Fruit fly (Drosophila melanogaster) whole organism, embryonic: ENCODE measurements around the gene CG45011.

Experiments used
- Aef1 ChIP-seq: fragments of 200-800 bp; sonication (Bioruptor generic); IDR thresholded peaks from 3 replicates; pipeline ENCODE4 v1.3.6; 2022; ENCODE audit warnings: missing biosample characterization, missing genetic modification characterization
- Atf-2 ChIP-seq: fragments of 200-800 bp; sonication (Bioruptor generic); optimal IDR thresholded peaks from 2 replicates; lab custom pipeline; 2016; ENCODE audit warnings: missing biosample characterization, missing genetic modification characterization
- CG11093 ChIP-seq: fragments of 200-800 bp; sonication (Bioruptor generic); IDR thresholded peaks from 3 replicates; pipeline ENCODE4 v1.3.6; 2022; ENCODE audit warnings: missing biosample characterization, missing genetic modification characterization
- CG12071 ChIP-seq: fragments of 200-800 bp; sonication (Bioruptor generic); optimal IDR thresholded peaks from 3 replicates; lab custom pipeline; 2018; ENCODE audit warnings: missing biosample characterization, mild to moderate bottlenecking, missing genetic modification characterization
- CG13775 ChIP-seq: fragments of 200-800 bp; sonication (Bioruptor generic); optimal IDR thresholded peaks from 3 replicates; lab custom pipeline; 2017; ENCODE audit warnings: missing biosample characterization, mild to moderate bottlenecking, missing genetic modification characterization
- CG14050 ChIP-seq: fragments of 200-800 bp; sonication (Bioruptor generic); IDR thresholded peaks from 3 replicates; pipeline ENCODE4 v1.3.6; 2022; ENCODE audit warnings: missing biosample characterization, missing genetic modification characterization
- CG15269 ChIP-seq: fragments of 200-800 bp; sonication (Bioruptor generic); optimal IDR thresholded peaks from 2 replicates; lab custom pipeline; 2018; ENCODE audit warnings: missing biosample characterization, mild to moderate bottlenecking, missing genetic modification characterization, moderate library complexity
- CG17385 ChIP-seq: fragments of 200-800 bp; sonication (Bioruptor generic); optimal IDR thresholded peaks from 3 replicates; lab custom pipeline; 2018; ENCODE audit warnings: missing biosample characterization, mild to moderate bottlenecking, missing genetic modification characterization
- CG32532 ChIP-seq: fragments of 200-800 bp; sonication (Bioruptor generic); IDR thresholded peaks from 2 replicates; pipeline ENCODE4 v1.3.6; 2022; ENCODE audit warnings: missing biosample characterization, missing genetic modification characterization
- CG33557 ChIP-seq: fragments of 200-800 bp; sonication (Bioruptor generic); optimal IDR thresholded peaks from 2 replicates; lab custom pipeline; 2019; ENCODE audit warnings: missing biosample characterization, mild to moderate bottlenecking, missing genetic modification characterization, moderate library complexity
- CG3407 ChIP-seq: fragments of 200-800 bp; sonication (Bioruptor generic); optimal IDR thresholded peaks from 2 replicates; lab custom pipeline; 2018; ENCODE audit warnings: missing biosample characterization, mild to moderate bottlenecking, missing genetic modification characterization
- CG4360 ChIP-seq: fragments of 200-800 bp; sonication (Bioruptor generic); IDR thresholded peaks from 2 replicates; pipeline ENCODE4 v1.3.6; 2022; ENCODE audit warnings: missing biosample characterization, missing genetic modification characterization
- CG6175 ChIP-seq: fragments of 200-800 bp; sonication (Bioruptor generic); IDR thresholded peaks from 3 replicates; pipeline ENCODE4 v1.3.6; 2022; ENCODE audit warnings: missing biosample characterization, missing genetic modification characterization
- CG6765 ChIP-seq: fragments of 200-800 bp; sonication (Bioruptor generic); optimal IDR thresholded peaks from 3 replicates; lab custom pipeline; 2017; ENCODE audit warnings: missing biosample characterization, mild to moderate bottlenecking, missing genetic modification characterization
- CG8089 ChIP-seq: fragments of 200-800 bp; sonication (Bioruptor generic); optimal IDR thresholded peaks from 3 replicates; lab custom pipeline; 2016; ENCODE audit warnings: missing biosample characterization, missing genetic modification characterization
- CG9797 ChIP-seq: fragments of 200-800 bp; sonication (Bioruptor generic); optimal IDR thresholded peaks from 3 replicates; lab custom pipeline; 2018; ENCODE audit warnings: missing biosample characterization, mild to moderate bottlenecking, missing genetic modification characterization
- CHES-1-like ChIP-seq: fragments of 200-800 bp; sonication (Bioruptor generic); optimal IDR thresholded peaks from 2 replicates; lab custom pipeline; 2016; ENCODE audit warnings: missing biosample characterization, missing genetic modification characterization
- Dref ChIP-seq: fragments of 200-800 bp; sonication (Bioruptor generic); IDR thresholded peaks from 2 replicates; pipeline ENCODE4 v1.3.6; 2022; ENCODE audit warnings: missing biosample characterization, missing genetic modification characterization
- Elba2 ChIP-seq: fragments of 200-800 bp; sonication (Bioruptor generic); optimal IDR thresholded peaks from 3 replicates; lab custom pipeline; 2016; ENCODE audit warnings: missing biosample characterization, missing genetic modification characterization
- GATAe ChIP-seq: fragments of 200-800 bp; sonication (Bioruptor generic); conservative IDR thresholded peaks from 2 replicates; pipeline ENCODE4 v1.3.6; 2022; ENCODE audit warnings: missing biosample characterization, missing genetic modification characterization
- Gsc ChIP-seq: fragments of 200-800 bp; sonication (Bioruptor generic); IDR thresholded peaks from 2 replicates; pipeline ENCODE4 v1.3.6; 2022; ENCODE audit warnings: missing biosample characterization, missing genetic modification characterization
- Hsf ChIP-seq: fragments of 200-800 bp; sonication (Bioruptor generic); optimal IDR thresholded peaks from 3 replicates; lab custom pipeline; 2016; ENCODE audit warnings: missing biosample characterization, missing genetic modification characterization
- Kr ChIP-seq: fragments of 200-800 bp; sonication (Bioruptor generic); optimal IDR thresholded peaks from 2 replicates; lab custom pipeline; 2017; ENCODE audit warnings: missing biosample characterization, mild to moderate bottlenecking, missing genetic modification characterization
- MBD-R2 ChIP-seq: fragments of 200-800 bp; sonication (Bioruptor generic); IDR thresholded peaks from 2 replicates; pipeline ENCODE4 v1.3.6; 2022; ENCODE audit warnings: missing biosample characterization, missing genetic modification characterization
- MTF-1 ChIP-seq: fragments of 200-800 bp; sonication (Bioruptor generic); optimal IDR thresholded peaks from 2 replicates; lab custom pipeline; 2018; ENCODE audit warnings: missing biosample characterization, mild to moderate bottlenecking, missing genetic modification characterization, borderline replicate concordance
- Meics ChIP-seq: fragments of 200-800 bp; sonication (Bioruptor generic); optimal IDR thresholded peaks from 2 replicates; lab custom pipeline; 2017; ENCODE audit warnings: missing biosample characterization, mild to moderate bottlenecking, missing genetic modification characterization
- NK7.1 ChIP-seq: fragments of 200-800 bp; sonication (Bioruptor generic); optimal IDR thresholded peaks from 3 replicates; lab custom pipeline; 2016; ENCODE audit warnings: missing biosample characterization, missing genetic modification characterization
- NfI ChIP-seq: fragments of 200-800 bp; sonication (Bioruptor generic); optimal IDR thresholded peaks from 3 replicates; lab custom pipeline; 2018; ENCODE audit warnings: missing biosample characterization, mild to moderate bottlenecking, missing genetic modification characterization, moderate library complexity
- Sin3A ChIP-seq: fragments of >200 bp; optimal IDR thresholded peaks from 2 replicates; lab custom pipeline; 2018
- Sox102F ChIP-seq: fragments of 200-800 bp; sonication (Bioruptor generic); optimal IDR thresholded peaks from 2 replicates; lab custom pipeline; 2018; ENCODE audit warnings: missing biosample characterization, mild to moderate bottlenecking, missing genetic modification characterization, moderate library complexity
- Ssrp ChIP-seq: fragments of 200-800 bp; sonication (Bioruptor generic); optimal IDR thresholded peaks from 2 replicates; lab custom pipeline; 2018; ENCODE audit warnings: missing biosample characterization, mild to moderate bottlenecking, missing genetic modification characterization, moderate library complexity
- Usf ChIP-seq: fragments of 200-800 bp; sonication (Bioruptor generic); optimal IDR thresholded peaks from 2 replicates; lab custom pipeline; 2017; ENCODE audit warnings: missing genotype, missing biosample characterization, missing genetic modification characterization
- Xrp1 ChIP-seq: fragments of 200-800 bp; sonication (Bioruptor generic); IDR thresholded peaks from 2 replicates; pipeline ENCODE4 v1.3.6; 2022; ENCODE audit warnings: missing biosample characterization, missing genetic modification characterization
- abd-A ChIP-seq: fragments of 200-800 bp; sonication (Bioruptor generic); optimal IDR thresholded peaks from 3 replicates; lab custom pipeline; 2019; ENCODE audit warnings: missing biosample characterization, mild to moderate bottlenecking, missing genetic modification characterization, moderate library complexity
- az2 ChIP-seq: fragments of 200-800 bp; sonication (Bioruptor generic); optimal IDR thresholded peaks from 3 replicates; lab custom pipeline; 2016; ENCODE audit warnings: missing biosample characterization, missing genetic modification characterization
- chm ChIP-seq: fragments of 200-800 bp; sonication (Bioruptor generic); IDR thresholded peaks from 2 replicates; pipeline ENCODE4 v1.3.6; 2022; ENCODE audit warnings: missing biosample characterization, missing genetic modification characterization
- croc ChIP-seq: fragments of 200-800 bp; sonication (Bioruptor generic); conservative IDR thresholded peaks from 3 replicates; pipeline ENCODE4 v1.3.6; 2022; ENCODE audit warnings: missing biosample characterization, missing genetic modification characterization
- eyg ChIP-seq: fragments of 200-800 bp; sonication (Bioruptor generic); optimal IDR thresholded peaks from 3 replicates; lab custom pipeline; 2016; ENCODE audit warnings: missing biosample characterization, missing genetic modification characterization
- hb ChIP-seq: fragments of 200-800 bp; sonication (Bioruptor generic); IDR thresholded peaks from 3 replicates; pipeline ENCODE4 v1.3.6; 2022; ENCODE audit warnings: missing biosample characterization, missing genetic modification characterization; ENCODE audit not compliant: partially characterized antibody
- hkb ChIP-seq, 2 experiments: fragments of 200-800 bp in 1 of 2; fragments of >200 bp in 1 of 2; sonication (Bioruptor generic) in 1 of 2; IDR thresholded peaks in 1 of 2; optimal IDR thresholded peaks in 1 of 2; 2 replicates each; pipeline versions ENCODE4 v1.3.6 to Lab custom; 2017 to 2022; ENCODE audit warnings: missing biosample characterization in 1 of 2, missing genetic modification characterization in 1 of 2
- ind ChIP-seq: fragments of 200-800 bp; sonication (Bioruptor generic); optimal IDR thresholded peaks from 3 replicates; lab custom pipeline; 2016; ENCODE audit warnings: missing biosample characterization, missing genetic modification characterization
- kah ChIP-seq: fragments of 200-800 bp; sonication (Bioruptor generic); optimal IDR thresholded peaks from 2 replicates; lab custom pipeline; 2018; ENCODE audit warnings: missing biosample characterization, mild to moderate bottlenecking, missing genetic modification characterization
- pb ChIP-seq: fragments of 200-800 bp; sonication (Bioruptor generic); optimal IDR thresholded peaks from 3 replicates; lab custom pipeline; 2016; ENCODE audit warnings: missing biosample characterization, missing genetic modification characterization
- pzg ChIP-seq: fragments of 200-800 bp; sonication (Bioruptor generic); optimal IDR thresholded peaks from 3 replicates; lab custom pipeline; 2018; ENCODE audit warnings: missing biosample characterization, mild to moderate bottlenecking, missing genetic modification characterization, moderate library complexity
- run ChIP-seq: fragments of 200-800 bp; sonication (Bioruptor generic); optimal IDR thresholded peaks from 3 replicates; lab custom pipeline; 2018; ENCODE audit warnings: missing biosample characterization, mild to moderate bottlenecking, missing genetic modification characterization
- salm ChIP-seq: fragments of 200-800 bp; sonication (Bioruptor generic); optimal IDR thresholded peaks from 2 replicates; lab custom pipeline; 2018; ENCODE audit warnings: missing biosample characterization, mild to moderate bottlenecking, missing genetic modification characterization
- sd ChIP-seq: fragments of 200-800 bp; sonication (Bioruptor generic); optimal IDR thresholded peaks from 3 replicates; lab custom pipeline; 2018; ENCODE audit warnings: missing biosample characterization, mild to moderate bottlenecking, missing genetic modification characterization, moderate library complexity
- tio ChIP-seq: fragments of 200-800 bp; sonication (Bioruptor generic); optimal IDR thresholded peaks from 2 replicates; lab custom pipeline; 2017; ENCODE audit warnings: missing biosample characterization, missing genetic modification characterization, inconsistent platforms
- tup ChIP-seq: fragments of 200-800 bp; sonication (Bioruptor generic); optimal IDR thresholded peaks from 2 replicates; lab custom pipeline; 2016; ENCODE audit warnings: missing biosample characterization, mild to moderate bottlenecking, missing genetic modification characterization, moderate library complexity
- tx ChIP-seq: fragments of 200-800 bp; sonication (Bioruptor generic); optimal IDR thresholded peaks from 2 replicates; lab custom pipeline; 2016; ENCODE audit warnings: missing biosample characterization, missing genetic modification characterization
- wdn ChIP-seq: fragments of 200-800 bp; sonication (Bioruptor generic); IDR thresholded peaks from 2 replicates; pipeline ENCODE4 v1.3.6; 2022; ENCODE audit warnings: missing biosample characterization, missing genetic modification characterization

The CG45011 gene

dm6 chr2L:11845159-11845788 is 11.4 kb downstream of the CG45011 start (continued):
- TF ChIP-seq CG8089 (GFP tag; lab: Kevin White, UChicago) = no peak
- TF ChIP-seq hb (GFP tag; lab: Robert Waterston, UW) = no peak
- TF ChIP-seq Usf (GFP tag; lab: Kevin White, UChicago) = no peak
- TF ChIP-seq Sox102F (GFP tag; lab: Kevin White, UChicago) = no peak
- TF ChIP-seq CG15269 (tag; lab: Kevin White, UChicago) = no peak
- TF ChIP-seq CG17385 = peak; percentile 9
- no peak for TF ChIP-seq Dref (GFP tag; lab: Robert Waterston, UW)
- TF ChIP-seq abd-A (tag; lab: Kevin White, UChicago) = peak; percentile 13
- no peak for TF ChIP-seq Gsc
- TF ChIP-seq NK7.1 = no peak
- no peak for TF ChIP-seq pzg (GFP tag; lab: Kevin White, UChicago)
- no peak for TF ChIP-seq run (tag; lab: Kevin White, UChicago)
- TF ChIP-seq CG11093 (GFP tag; lab: Robert Waterston, UW) = no peak
- TF ChIP-seq CG33557 (GFP tag; lab: Kevin White, UChicago) = no peak
- TF ChIP-seq MTF-1 (GFP tag; lab: Kevin White, UChicago) = peak; percentile 1
- TF ChIP-seq CG14050 = no peak
- TF ChIP-seq tx = no peak
- TF ChIP-seq GATAe (GFP tag; lab: Robert Waterston, UW) = 0 out of 2 replicates have a peak, but pooled peaks have one; percentile 16
- no peak for TF ChIP-seq Kr
- no peak for TF ChIP-seq hkb (optimal IDR thresholded peaks at IDR 0.05; lab: Kevin White, UChicago)
- TF ChIP-seq hkb (GFP tag; IDR thresholded peaks at IDR 0.05; lab: Robert Waterston, UW) = no peak
- TF ChIP-seq Sin3A = no peak
- TF ChIP-seq CG32532 (GFP tag; lab: Robert Waterston, UW) = no peak
- TF ChIP-seq tio (GFP tag; lab: Kevin White, UChicago) = no peak
- no peak for TF ChIP-seq Aef1 (GFP tag; lab: Robert Waterston, UW)
- no peak for TF ChIP-seq Xrp1 (GFP tag; lab: Robert Waterston, UW)
- TF ChIP-seq Meics (GFP tag; lab: Kevin White, UChicago) = peak; percentile 87
- peak; percentile 27 for TF ChIP-seq CG12071
- peak; percentile 30 for TF ChIP-seq sd (tag; lab: Kevin White, UChicago)
- no peak for TF ChIP-seq pb (GFP tag; lab: Kevin White, UChicago)
- TF ChIP-seq eyg (GFP tag; lab: Kevin White, UChicago) = peak; percentile 11
- no peak for TF ChIP-seq CG3407 (GFP tag; lab: Kevin White, UChicago)
- no peak for TF ChIP-seq Atf-2 (GFP tag; lab: Kevin White, UChicago)
- no peak for TF ChIP-seq ind (GFP tag; lab: Kevin White, UChicago)
- no peak for TF ChIP-seq CG6175 (GFP tag; lab: Robert Waterston, UW)
- no peak for TF ChIP-seq Hsf (GFP tag; lab: Kevin White, UChicago)
- TF ChIP-seq croc (GFP tag; lab: Robert Waterston, UW) = no peak
- TF ChIP-seq MBD-R2 (GFP tag; lab: Robert Waterston, UW) = no peak
- TF ChIP-seq wdn (GFP tag; lab: Robert Waterston, UW) = no peak
- no peak for TF ChIP-seq chm
- no peak for TF ChIP-seq kah (GFP tag; lab: Kevin White, UChicago)
- no peak for TF ChIP-seq CHES-1-like (GFP tag; lab: Kevin White, UChicago)
- no peak for TF ChIP-seq CG13775 (GFP tag; lab: Kevin White, UChicago)
- no peak for TF ChIP-seq Ssrp (tag; lab: Kevin White, UChicago)
- no peak for TF ChIP-seq az2 (GFP tag; lab: Kevin White, UChicago)
- peak; percentile 5 for TF ChIP-seq CG6765 (GFP tag; lab: Kevin White, UChicago)
- TF ChIP-seq tup = no peak
- TF ChIP-seq Elba2 = no peak
- TF ChIP-seq CG9797 (GFP tag; lab: Kevin White, UChicago) = no peak
- TF ChIP-seq CG4360 = no peak
- no peak for TF ChIP-seq NfI
- TF ChIP-seq salm = no peak
